Worm (Caenorhabditis elegans) whole organism, L4 larva: ENCODE measurements around the gene pes-4.
A peak's percentile ranks its signal among the peaks of the same experiment; 100 is the strongest.

Source experiments
- F49E8.2 ChIP-seq: sonication (generic microtip); optimal IDR thresholded peaks from 2 replicates; lab custom pipeline; 2016; ENCODE audit warnings: missing compliant biosample characterization, mild to moderate bottlenecking, missing genetic modification characterization, borderline replicate concordance
- T26A8.4 ChIP-seq: fragments of 200-800 bp; sonication (Bioruptor generic); IDR thresholded peaks from 2 replicates; pipeline ENCODE4 v1.3.6; 2022; ENCODE audit warnings: missing genetic modification characterization, missing compliant biosample characterization
- Y105C5A.15 ChIP-seq: fragments of 200-800 bp; sonication (Bioruptor generic); IDR thresholded peaks from 2 replicates; pipeline ENCODE4 v1.3.6; 2022; ENCODE audit warnings: missing genetic modification characterization, missing compliant biosample characterization
- ZK337.2 ChIP-seq: fragments of 200-800 bp; sonication (Bioruptor generic); IDR thresholded peaks from 2 replicates; pipeline ENCODE4 v1.3.6; 2022; ENCODE audit warnings: missing genetic modification reagents, missing genetic modification characterization, missing compliant biosample characterization
- ZK546.5 ChIP-seq, 2 experiments: sonication (generic microtip); optimal IDR thresholded peaks; 2 replicates each; lab custom pipeline; 2017; ENCODE audit warnings: missing biosample characterization in 2 of 2, missing genetic modification characterization in 2 of 2
- aha-1 ChIP-seq: fragments of 150-350 bp; peaks from one replicate; lab custom pipeline; 2014; ENCODE audit warnings: missing biosample characterization, missing genetic modification characterization
- arid-1 ChIP-seq: fragments of 200-800 bp; sonication (Bioruptor generic); conservative IDR thresholded peaks from 2 replicates; pipeline ENCODE4 v1.3.6; 2022; ENCODE audit warnings: missing genetic modification reagents, missing genetic modification characterization, missing compliant biosample characterization
- attf-4 ChIP-seq: sonication (generic microtip); optimal IDR thresholded peaks from 3 replicates; lab custom pipeline; 2017; ENCODE audit warnings: missing biosample characterization, missing genetic modification characterization
- ceh-20 ChIP-seq: fragments of 200-800 bp; sonication (Bioruptor generic); IDR thresholded peaks from 2 replicates; pipeline ENCODE4 v1.3.6; 2022; ENCODE audit warnings: missing genetic modification reagents, missing genetic modification characterization, missing compliant biosample characterization
- ceh-28 ChIP-seq: fragments of 150-350 bp; optimal IDR thresholded peaks from 2 replicates; lab custom pipeline; 2014; ENCODE audit warnings: missing biosample characterization, missing genetic modification reagents, missing genetic modification characterization
- ceh-32 ChIP-seq: sonication (generic microtip); optimal IDR thresholded peaks from 2 replicates; lab custom pipeline; 2016; ENCODE audit warnings: mild to moderate bottlenecking, missing genetic modification characterization, missing compliant biosample characterization; ENCODE audit not compliant: poor library complexity
- ceh-44 ChIP-seq: fragments of 200-800 bp; sonication (Bioruptor generic); IDR thresholded peaks from 2 replicates; pipeline ENCODE4 v1.3.6; 2022; ENCODE audit warnings: missing genetic modification reagents, missing genetic modification characterization, missing compliant biosample characterization
- ces-1 ChIP-seq: fragments of 150-350 bp; sonication (generic microtip); optimal IDR thresholded peaks from 4 replicates; lab custom pipeline; 2014; ENCODE audit warnings: missing biosample characterization, missing genetic modification reagents, missing genetic modification characterization
- cey-2 ChIP-seq: sonication (generic microtip); optimal IDR thresholded peaks from 3 replicates; lab custom pipeline; 2017; ENCODE audit warnings: missing genetic modification characterization, mild to moderate bottlenecking, missing compliant biosample characterization, antibody characterized with exemption, borderline replicate concordance; ENCODE audit not compliant: insufficient read depth
- ctbp-1 ChIP-seq: fragments of 200-800 bp; sonication (Bioruptor generic); IDR thresholded peaks from 2 replicates; pipeline ENCODE4 v1.3.6; 2022; ENCODE audit warnings: missing genetic modification reagents, missing genetic modification characterization, missing compliant biosample characterization
- daf-12 ChIP-seq: fragments of 150-350 bp; optimal IDR thresholded peaks from 2 replicates; lab custom pipeline; 2014; ENCODE audit warnings: missing biosample characterization, missing genetic modification reagents, missing genetic modification characterization
- daf-19 ChIP-seq: fragments of 200-800 bp; sonication (Bioruptor generic); conservative IDR thresholded peaks from 2 replicates; pipeline ENCODE4 v1.3.6; 2022; ENCODE audit warnings: missing genetic modification characterization, missing compliant biosample characterization
- daf-8 ChIP-seq: fragments of 200-800 bp; sonication (Bioruptor generic); IDR thresholded peaks from 2 replicates; pipeline ENCODE4 v1.3.6; 2022; ENCODE audit warnings: missing genetic modification characterization, missing compliant biosample characterization
- dmd-6 ChIP-seq: fragments of 200-800 bp; sonication (Bioruptor generic); IDR thresholded peaks from 2 replicates; pipeline ENCODE4 v1.3.6; 2022; ENCODE audit warnings: missing genetic modification reagents, missing genetic modification characterization, missing compliant biosample characterization
- dmd-9 ChIP-seq: fragments of 200-800 bp; sonication (Bioruptor generic); IDR thresholded peaks from 2 replicates; pipeline ENCODE4 v1.3.6; 2022; ENCODE audit warnings: missing genetic modification reagents, missing genetic modification characterization, missing compliant biosample characterization
- dve-1 ChIP-seq: sonication (generic microtip); optimal IDR thresholded peaks from 2 replicates; lab custom pipeline; 2017; ENCODE audit warnings: antibody characterized with exemption, mild to moderate bottlenecking, missing genetic modification characterization, missing compliant biosample characterization; ENCODE audit not compliant: insufficient read depth
- egl-27 ChIP-seq: sonication (generic microtip); optimal IDR thresholded peaks from 3 replicates; lab custom pipeline; 2017; ENCODE audit warnings: missing biosample characterization, missing genetic modification reagents, missing genetic modification characterization
- fos-1 ChIP-seq: fragments of 150-350 bp; optimal IDR thresholded peaks from 2 replicates; lab custom pipeline; 2014; ENCODE audit warnings: missing biosample characterization, missing genetic modification characterization
- hlh-30 ChIP-seq: sonication (generic microtip); optimal IDR thresholded peaks from 2 replicates; lab custom pipeline; 2017; ENCODE audit warnings: antibody characterized with exemption, mild to moderate bottlenecking, missing genetic modification characterization, missing compliant biosample characterization; ENCODE audit not compliant: insufficient read depth
- lim-7 ChIP-seq: fragments of 200-800 bp; sonication (Bioruptor generic); IDR thresholded peaks from 2 replicates; pipeline ENCODE4 v1.3.6; 2022; ENCODE audit warnings: missing genetic modification characterization, missing compliant biosample characterization
- lin-1 ChIP-seq: fragments of 200-800 bp; sonication (Bioruptor generic); IDR thresholded peaks from 2 replicates; pipeline ENCODE4 v1.3.6; 2022; ENCODE audit warnings: missing genetic modification reagents, missing genetic modification characterization, missing compliant biosample characterization
- lin-13 ChIP-seq: fragments of 150-350 bp; optimal IDR thresholded peaks from 2 replicates; lab custom pipeline; 2014; ENCODE audit warnings: missing biosample characterization, missing genetic modification reagents, missing genetic modification characterization
- lin-29 ChIP-seq: fragments of 200-800 bp; sonication (Bioruptor generic); IDR thresholded peaks from 2 replicates; pipeline ENCODE4 v1.3.6; 2022; ENCODE audit warnings: missing genetic modification reagents, missing genetic modification characterization, missing compliant biosample characterization
- lin-38 ChIP-seq: fragments of 200-800 bp; sonication (Bioruptor generic); IDR thresholded peaks from 2 replicates; pipeline ENCODE4 v1.3.6; 2022; ENCODE audit warnings: missing genetic modification reagents, missing genetic modification characterization, missing compliant biosample characterization
- lin-39 ChIP-seq: fragments of 150-350 bp; optimal IDR thresholded peaks from 2 replicates; lab custom pipeline; 2014; ENCODE audit warnings: missing biosample characterization, missing genetic modification reagents, missing genetic modification characterization
- lsy-2 ChIP-seq, 2 experiments: fragments of 150-350 bp in 1 of 2; sonication (generic microtip) in 1 of 2; optimal IDR thresholded peaks; 2 replicates each; lab custom pipeline; 2014 to 2017; ENCODE audit warnings: missing biosample characterization in 2 of 2, missing genetic modification characterization in 2 of 2
- mxl-3 ChIP-seq: fragments of 200-800 bp; sonication (Bioruptor generic); optimal IDR thresholded peaks from 2 replicates; lab custom pipeline; 2018; ENCODE audit warnings: mild to moderate bottlenecking, missing genetic modification characterization, missing compliant biosample characterization
- nhr-237 ChIP-seq: sonication (generic microtip); optimal IDR thresholded peaks from 2 replicates; lab custom pipeline; 2017; ENCODE audit warnings: missing biosample characterization, missing genetic modification characterization
- nhr-25 ChIP-seq: sonication (generic microtip); optimal IDR thresholded peaks from 2 replicates; lab custom pipeline; 2017; ENCODE audit warnings: missing genetic modification characterization, mild to moderate bottlenecking, missing compliant biosample characterization, antibody characterized with exemption, moderate library complexity, borderline replicate concordance; ENCODE audit not compliant: insufficient read depth
- nhr-41 ChIP-seq: fragments of 200-800 bp; sonication (Bioruptor generic); IDR thresholded peaks from 2 replicates; pipeline ENCODE4 v1.3.6; 2022; ENCODE audit warnings: missing genetic modification reagents, missing genetic modification characterization, missing compliant biosample characterization
- nhr-48 ChIP-seq: sonication (generic microtip); optimal IDR thresholded peaks from 2 replicates; lab custom pipeline; 2016; ENCODE audit warnings: mild to moderate bottlenecking, missing genetic modification characterization, missing compliant biosample characterization
- nhr-77 ChIP-seq: fragments of 150-350 bp; optimal IDR thresholded peaks from 2 replicates; lab custom pipeline; 2014; ENCODE audit warnings: missing biosample characterization, missing genetic modification characterization
- pha-4 ChIP-seq, 2 experiments: fragments of 150-350 bp in 1 of 2; fragments of 200-800 bp in 1 of 2; sonication (Bioruptor generic) in 1 of 2; IDR thresholded peaks in 1 of 2; optimal IDR thresholded peaks in 1 of 2; 2 replicates each; pipeline versions ENCODE4 v1.3.6 to Lab custom; 2014 to 2022; ENCODE audit warnings: missing genetic modification characterization in 2 of 2, missing genetic modification reagents in 2 of 2, missing biosample characterization in 1 of 2, missing compliant biosample characterization in 1 of 2
- rbr-2 ChIP-seq: sonication (generic microtip); optimal IDR thresholded peaks from 2 replicates; lab custom pipeline; 2016; ENCODE audit warnings: missing genotype, missing genetic modification characterization, missing compliant biosample characterization
- saeg-2 ChIP-seq: fragments of 200-800 bp; sonication (Bioruptor generic); IDR thresholded peaks from 2 replicates; pipeline ENCODE4 v1.3.6; 2022; ENCODE audit warnings: missing genetic modification reagents, missing genetic modification characterization, missing compliant biosample characterization
- set-16 ChIP-seq: fragments of 200-800 bp; sonication (Bioruptor generic); IDR thresholded peaks from 2 replicates; pipeline ENCODE4 v1.3.6; 2022; ENCODE audit warnings: missing genetic modification reagents, missing genetic modification characterization, missing compliant biosample characterization
- snpc-1.2 ChIP-seq: fragments of 200-800 bp; sonication (Bioruptor generic); IDR thresholded peaks from 2 replicates; pipeline ENCODE4 v1.3.6; 2022; ENCODE audit warnings: missing genetic modification reagents, missing genetic modification characterization, missing compliant biosample characterization
- spr-3 ChIP-seq: fragments of 200-800 bp; sonication (Bioruptor generic); optimal IDR thresholded peaks from 2 replicates; lab custom pipeline; 2018; ENCODE audit warnings: mild to moderate bottlenecking, missing genetic modification characterization, missing compliant biosample characterization
- tra-1 ChIP-seq: fragments of 200-800 bp; sonication (Bioruptor generic); IDR thresholded peaks from 2 replicates; pipeline ENCODE4 v1.3.6; 2022; ENCODE audit warnings: missing genetic modification reagents, missing genetic modification characterization, missing compliant biosample characterization

The pes-4 gene

ce11 chrIII:1218221-1218620 is 11.9 kb downstream of the pes-4 start (continued):
- TF ChIP-seq spr-3 (peak; percentile 8), set-16 (peak; percentile 66), ceh-32 (tag; lab: Kevin White, UChicago) (no peak), hlh-30 (tag; lab: Kevin White, UChicago) (no peak), daf-12 (tag; lab: Kevin White, UChicago) (no peak), saeg-2 (GFP tag; lab: Robert Waterston, UW) (no peak), ZK337.2 (GFP tag; lab: Robert Waterston, UW) (no peak), nhr-25 (tag; lab: Kevin White, UChicago) (no peak), ZK546.5 (tag; optimal IDR thresholded peaks at IDR 0.05; lab: Kevin White, UChicago) (no peak), tra-1 (GFP tag; lab: Robert Waterston, UW) (no peak), lsy-2 (tag; optimal IDR thresholded peaks at IDR 0.05; lab: Kevin White, UChicago) (peak in 1 of 2 experiments; percentile 2), attf-4 (tag; lab: Kevin White, UChicago) (no peak), lin-29 (GFP tag; lab: Robert Waterston, UW) (no peak), snpc-1.2 (peak; percentile 44; the same call in 1 of the 2 replicates), ceh-20 (GFP tag; lab: Robert Waterston, UW) (no peak), lim-7 (GFP tag; lab: Robert Waterston, UW) (peak; percentile 68; the same call in 1 of the 2 replicates), arid-1 (peak; percentile 57; the same call in 1 of the 2 replicates), lin-39 (tag; lab: Kevin White, UChicago) (no peak), pha-4 (GFP tag; IDR thresholded peaks at IDR 0.05; lab: Robert Waterston, UW) (peak; percentile 34; the same call in 1 of the 2 replicates), pha-4 (tag; optimal IDR thresholded peaks at IDR 0.05; lab: Kevin White, UChicago) (no peak), dve-1 (peak; percentile 3), lin-13 (GFP tag; lab: Kevin White, UChicago) (peak; percentile 55), F49E8.2 (tag; lab: Kevin White, UChicago) (no peak), rbr-2 (tag; lab: Kevin White, UChicago) (peak; percentile 38), daf-19 (GFP tag; lab: Robert Waterston, UW) (no peak)

ce11 chrIII:1216096-1216495 is 14.0 kb downstream of the pes-4 start:
- TF ChIP-seq aha-1 (tag; lab: Kevin White, UChicago) (peak; percentile 22), ceh-28 (tag; lab: Kevin White, UChicago) (peak; percentile 70), lin-13 (GFP tag; lab: Kevin White, UChicago) (no peak)

ce11 chrIII:1214680-1215079 is 15.4 kb downstream of the pes-4 start, which contains the start of gene Y119D3B.21:
Y119D3B.21 (plus strand) TSS chrIII:1215000.
- peak; percentile 39; the same call in 1 of the 2 replicates for TF ChIP-seq lin-1 (GFP tag; lab: Robert Waterston, UW)
- no peak for TF ChIP-seq Y105C5A.15
- TF ChIP-seq T26A8.4 (GFP tag; lab: Robert Waterston, UW) = 0 out of 2 replicates have a peak, but pooled peaks have one; percentile 17
- TF ChIP-seq ceh-20 (GFP tag; lab: Robert Waterston, UW) = no peak
- TF ChIP-seq mxl-3 (GFP tag; lab: Kevin White, UChicago) = peak; percentile 53
- no peak for TF ChIP-seq ZK337.2 (GFP tag; lab: Robert Waterston, UW)
- TF ChIP-seq lin-38 = no peak
- TF ChIP-seq daf-8 (GFP tag; lab: Robert Waterston, UW) = no peak
- TF ChIP-seq dmd-9 (GFP tag; lab: Robert Waterston, UW) = no peak
- TF ChIP-seq cey-2 (tag; lab: Kevin White, UChicago) = no peak
- no peak; the same call in 1 of the 2 replicates for TF ChIP-seq nhr-41
- TF ChIP-seq nhr-48 = peak; percentile 0
- TF ChIP-seq egl-27 (tag; lab: Kevin White, UChicago) = no peak
- no peak for TF ChIP-seq ces-1 (GFP tag; lab: Kevin White, UChicago)
- TF ChIP-seq dmd-6 (GFP tag; lab: Robert Waterston, UW) = peak; percentile 86
- no peak for TF ChIP-seq ZK546.5 (tag; optimal IDR thresholded peaks at IDR 0.05; lab: Kevin White, UChicago)
- TF ChIP-seq nhr-77 (tag; lab: Kevin White, UChicago) = no peak
- 0 out of 2 replicates have a peak, but pooled peaks have one; percentile 40 for TF ChIP-seq pha-4 (GFP tag; IDR thresholded peaks at IDR 0.05; lab: Robert Waterston, UW)
- TF ChIP-seq pha-4 (tag; optimal IDR thresholded peaks at IDR 0.05; lab: Kevin White, UChicago) = no peak
- TF ChIP-seq nhr-237 (tag; lab: Kevin White, UChicago) = no peak
- no peak for TF ChIP-seq fos-1 (tag; lab: Kevin White, UChicago)
- no peak for TF ChIP-seq ceh-44
- TF ChIP-seq ctbp-1 (GFP tag; lab: Robert Waterston, UW) = no peak
- TF ChIP-seq arid-1 = no peak
- no peak for TF ChIP-seq ceh-28 (tag; lab: Kevin White, UChicago)
- TF ChIP-seq dve-1 = peak; percentile 53
- TF ChIP-seq daf-19 (GFP tag; lab: Robert Waterston, UW) = no peak
- no peak for TF ChIP-seq hlh-30 (tag; lab: Kevin White, UChicago)
- no peak for TF ChIP-seq lsy-2 (tag; optimal IDR thresholded peaks at IDR 0.05; lab: Kevin White, UChicago)
